Fruit fly (Drosophila melanogaster) whole organism, embryonic: Measurements from ENCODE around the gene Prp39.
A peak's percentile ranks its signal among the peaks of the same experiment; 100 is the strongest.

Experiments
- Abd-B ChIP-seq: fragments of 200-800 bp; sonication (Bioruptor generic); optimal IDR thresholded peaks from 2 replicates; lab custom pipeline; 2018; ENCODE audit warnings: missing biosample characterization, mild to moderate bottlenecking, missing genetic modification characterization, moderate library complexity
- Aef1 ChIP-seq: fragments of 200-800 bp; sonication (Bioruptor generic); IDR thresholded peaks from 3 replicates; pipeline ENCODE4 v1.3.6; 2022; ENCODE audit warnings: missing biosample characterization, missing genetic modification characterization
- B-H1 ChIP-seq: fragments of 200-800 bp; sonication (Bioruptor generic); IDR thresholded peaks from 3 replicates; pipeline ENCODE4 v1.3.6; 2022; ENCODE audit warnings: missing biosample characterization, missing genetic modification characterization
- Bgb ChIP-seq: fragments of 200-800 bp; sonication (Bioruptor generic); IDR thresholded peaks from 2 replicates; pipeline ENCODE4 v1.3.6; 2022; ENCODE audit warnings: missing biosample characterization, missing genetic modification characterization; ENCODE audit not compliant: partially characterized antibody
- Bteb2 ChIP-seq: fragments of 200-800 bp; sonication (Bioruptor generic); optimal IDR thresholded peaks from 2 replicates; lab custom pipeline; 2016; ENCODE audit warnings: missing biosample characterization, missing genetic modification characterization
- CG10209 ChIP-seq: fragments of 200-800 bp; sonication (Bioruptor generic); optimal IDR thresholded peaks from 3 replicates; lab custom pipeline; 2017; ENCODE audit warnings: missing biosample characterization, mild to moderate bottlenecking, missing genetic modification characterization, missing genetic modification reagents
- CG11093 ChIP-seq: fragments of 200-800 bp; sonication (Bioruptor generic); IDR thresholded peaks from 3 replicates; pipeline ENCODE4 v1.3.6; 2022; ENCODE audit warnings: missing biosample characterization, missing genetic modification characterization
- CG11456 ChIP-seq: fragments of 200-800 bp; sonication (Bioruptor generic); IDR thresholded peaks from 3 replicates; pipeline ENCODE4 v1.3.6; 2022; ENCODE audit warnings: missing biosample characterization, missing genetic modification characterization
- CG12744 ChIP-seq: fragments of 200-800 bp; sonication (Bioruptor generic); optimal IDR thresholded peaks from 2 replicates; lab custom pipeline; 2016; ENCODE audit warnings: missing biosample characterization, missing genetic modification characterization
- CG13287 ChIP-seq: fragments of 200-800 bp; sonication (Bioruptor generic); IDR thresholded peaks from 2 replicates; pipeline ENCODE4 v1.3.6; 2022; ENCODE audit warnings: missing biosample characterization, missing genetic modification characterization; ENCODE audit not compliant: partially characterized antibody
- CG13424 ChIP-seq: fragments of 200-800 bp; sonication (Bioruptor generic); optimal IDR thresholded peaks from 2 replicates; lab custom pipeline; 2019; ENCODE audit warnings: missing biosample characterization, mild to moderate bottlenecking, missing genetic modification characterization, moderate library complexity
- CG14965 ChIP-seq: fragments of 200-800 bp; sonication (Bioruptor generic); optimal IDR thresholded peaks from 2 replicates; lab custom pipeline; 2016; ENCODE audit warnings: missing biosample characterization, missing genetic modification characterization, borderline replicate concordance
- CG30020 ChIP-seq: fragments of 200-800 bp; optimal IDR thresholded peaks from 2 replicates; lab custom pipeline; 2019; ENCODE audit warnings: missing biosample characterization, mild to moderate bottlenecking, missing genetic modification characterization, moderate library complexity
- CG3163 ChIP-seq: fragments of 200-800 bp; sonication (Bioruptor generic); optimal IDR thresholded peaks from 3 replicates; lab custom pipeline; 2016; ENCODE audit warnings: missing biosample characterization, missing genetic modification characterization
- CG34422 ChIP-seq: fragments of 200-800 bp; sonication (Bioruptor generic); IDR thresholded peaks from 3 replicates; pipeline ENCODE4 v1.3.6; 2022; ENCODE audit warnings: missing biosample characterization, missing genetic modification characterization
- CG4282 ChIP-seq: fragments of 200-800 bp; sonication (Bioruptor generic); optimal IDR thresholded peaks from 2 replicates; lab custom pipeline; 2016; ENCODE audit warnings: missing biosample characterization, missing genetic modification characterization
- CG4328 ChIP-seq: fragments of 200-800 bp; sonication (Bioruptor generic); optimal IDR thresholded peaks from 3 replicates; lab custom pipeline; 2017; ENCODE audit warnings: missing biosample characterization, missing genetic modification reagents, missing genetic modification characterization
- CG43689 ChIP-seq: fragments of 200-800 bp; sonication (Bioruptor generic); IDR thresholded peaks from 2 replicates; pipeline ENCODE4 v1.3.6; 2022; ENCODE audit warnings: missing biosample characterization, missing genetic modification characterization
- CG9437 ChIP-seq: fragments of 200-800 bp; sonication (Bioruptor generic); optimal IDR thresholded peaks from 2 replicates; lab custom pipeline; 2018; ENCODE audit warnings: missing biosample characterization, mild to moderate bottlenecking, missing genetic modification characterization
- CHES-1-like ChIP-seq: fragments of 200-800 bp; sonication (Bioruptor generic); optimal IDR thresholded peaks from 2 replicates; lab custom pipeline; 2016; ENCODE audit warnings: missing biosample characterization, missing genetic modification characterization
- D ChIP-seq, 2 experiments: fragments of 200-800 bp in 1 of 2; fragments of >200 bp in 1 of 2; sonication (Bioruptor generic) in 1 of 2; optimal IDR thresholded peaks; 2 replicates in 1 of 2; 3 replicates in 1 of 2; lab custom pipeline; 2017; ENCODE audit warnings: mild to moderate bottlenecking in 1 of 2, missing biosample characterization in 1 of 2, missing genetic modification characterization in 1 of 2, missing genetic modification reagents in 1 of 2
- Dll ChIP-seq: fragments of 200-800 bp; sonication (Bioruptor generic); IDR thresholded peaks from 4 replicates; pipeline ENCODE4 v1.3.6; 2022; ENCODE audit warnings: missing biosample characterization, missing genetic modification characterization; ENCODE audit not compliant: partially characterized antibody
- Dp ChIP-seq: fragments of 200-800 bp; sonication (Bioruptor generic); optimal IDR thresholded peaks from 2 replicates; lab custom pipeline; 2018; ENCODE audit warnings: missing biosample characterization, mild to moderate bottlenecking, missing genetic modification characterization, moderate library complexity
- HLH54F ChIP-seq: fragments of 200-800 bp; sonication (Bioruptor generic); optimal IDR thresholded peaks from 3 replicates; lab custom pipeline; 2016; ENCODE audit warnings: missing biosample characterization, missing genetic modification characterization
- HmgZ ChIP-seq: fragments of 200-800 bp; sonication (Bioruptor generic); optimal IDR thresholded peaks from 2 replicates; lab custom pipeline; 2018; ENCODE audit warnings: missing biosample characterization, mild to moderate bottlenecking, missing genetic modification characterization
- MTF-1 ChIP-seq: fragments of 200-800 bp; sonication (Bioruptor generic); optimal IDR thresholded peaks from 2 replicates; lab custom pipeline; 2018; ENCODE audit warnings: missing biosample characterization, mild to moderate bottlenecking, missing genetic modification characterization, borderline replicate concordance
- Meics ChIP-seq: fragments of 200-800 bp; sonication (Bioruptor generic); optimal IDR thresholded peaks from 2 replicates; lab custom pipeline; 2017; ENCODE audit warnings: missing biosample characterization, mild to moderate bottlenecking, missing genetic modification characterization
- NC2β ChIP-seq: fragments of 200-800 bp; sonication (Bioruptor generic); optimal IDR thresholded peaks from 2 replicates; lab custom pipeline; 2016; ENCODE audit warnings: missing biosample characterization, missing genetic modification characterization
- PHDP ChIP-seq: fragments of 200-800 bp; sonication (Bioruptor generic); optimal IDR thresholded peaks from 3 replicates; lab custom pipeline; 2018; ENCODE audit warnings: missing biosample characterization, mild to moderate bottlenecking, missing genetic modification characterization, moderate library complexity
- Usf ChIP-seq: fragments of 200-800 bp; sonication (Bioruptor generic); optimal IDR thresholded peaks from 2 replicates; lab custom pipeline; 2017; ENCODE audit warnings: missing genotype, missing biosample characterization, missing genetic modification characterization
- Xrp1 ChIP-seq: fragments of 200-800 bp; sonication (Bioruptor generic); IDR thresholded peaks from 2 replicates; pipeline ENCODE4 v1.3.6; 2022; ENCODE audit warnings: missing biosample characterization, missing genetic modification characterization
- chinmo ChIP-seq: fragments of 200-800 bp; sonication (Bioruptor generic); IDR thresholded peaks from 4 replicates; pipeline ENCODE4 v1.3.6; 2022; ENCODE audit warnings: missing biosample characterization, missing genetic modification characterization; ENCODE audit not compliant: partially characterized antibody
- en ChIP-seq: fragments of 200-800 bp; sonication (Bioruptor generic); optimal IDR thresholded peaks from 2 replicates; lab custom pipeline; 2016; ENCODE audit warnings: missing biosample characterization, missing genetic modification characterization
- eyg ChIP-seq: fragments of 200-800 bp; sonication (Bioruptor generic); optimal IDR thresholded peaks from 3 replicates; lab custom pipeline; 2016; ENCODE audit warnings: missing biosample characterization, missing genetic modification characterization
- fu2 ChIP-seq: fragments of 200-800 bp; sonication (Bioruptor generic); optimal IDR thresholded peaks from 2 replicates; lab custom pipeline; 2016; ENCODE audit warnings: missing biosample characterization, missing genetic modification characterization
- gcm ChIP-seq: fragments of 200-800 bp; sonication (Bioruptor generic); optimal IDR thresholded peaks from 2 replicates; lab custom pipeline; 2019; ENCODE audit warnings: missing biosample characterization, mild to moderate bottlenecking, missing genetic modification characterization, moderate library complexity
- gt ChIP-seq: fragments of 200-800 bp; sonication (Bioruptor generic); IDR thresholded peaks from 2 replicates; pipeline ENCODE4 v1.3.6; 2022; ENCODE audit warnings: missing biosample characterization, missing genetic modification characterization
- hb ChIP-seq: fragments of 200-800 bp; sonication (Bioruptor generic); IDR thresholded peaks from 3 replicates; pipeline ENCODE4 v1.3.6; 2022; ENCODE audit warnings: missing biosample characterization, missing genetic modification characterization; ENCODE audit not compliant: partially characterized antibody
- kay ChIP-seq: fragments of 200-800 bp; sonication (Bioruptor generic); optimal IDR thresholded peaks from 2 replicates; lab custom pipeline; 2016; ENCODE audit warnings: missing biosample characterization, missing genetic modification characterization
- maf-S ChIP-seq: fragments of 200-800 bp; sonication (Bioruptor generic); optimal IDR thresholded peaks from 2 replicates; lab custom pipeline; 2016; ENCODE audit warnings: missing biosample characterization, missing genetic modification characterization
- mirr ChIP-seq: fragments of 200-800 bp; sonication (Bioruptor generic); optimal IDR thresholded peaks from 3 replicates; lab custom pipeline; 2018; ENCODE audit warnings: missing biosample characterization, mild to moderate bottlenecking, missing genetic modification characterization
- nerfin-1 ChIP-seq: fragments of 200-800 bp; sonication (Bioruptor generic); optimal IDR thresholded peaks from 3 replicates; lab custom pipeline; 2019; ENCODE audit warnings: missing biosample characterization, mild to moderate bottlenecking, missing genetic modification characterization, moderate library complexity
- nom ChIP-seq: fragments of 200-800 bp; sonication (Bioruptor generic); optimal IDR thresholded peaks from 2 replicates; lab custom pipeline; 2017; ENCODE audit warnings: missing biosample characterization, missing genetic modification characterization, mild to moderate bottlenecking, moderate library complexity, missing genetic modification reagents
- so ChIP-seq: fragments of 200-800 bp; sonication (Bioruptor generic); IDR thresholded peaks from 3 replicates; pipeline ENCODE4 v1.3.6; 2022; ENCODE audit warnings: missing biosample characterization, missing genetic modification characterization
- ssp ChIP-seq: fragments of 200-800 bp; sonication (Bioruptor generic); IDR thresholded peaks from 2 replicates; pipeline ENCODE4 v1.3.6; 2022; ENCODE audit warnings: missing biosample characterization, missing genetic modification characterization
- trem ChIP-seq: fragments of 200-800 bp; optimal IDR thresholded peaks from 3 replicates; lab custom pipeline; 2019; ENCODE audit warnings: missing biosample characterization, mild to moderate bottlenecking, missing genetic modification characterization, moderate library complexity
- vnd ChIP-seq: fragments of 200-800 bp; sonication (Bioruptor generic); IDR thresholded peaks from 3 replicates; pipeline ENCODE4 v1.3.6; 2022; ENCODE audit warnings: missing biosample characterization, missing genetic modification characterization; ENCODE audit not compliant: partially characterized antibody
- zen2 ChIP-seq: fragments of 200-800 bp; sonication (Bioruptor generic); IDR thresholded peaks from 3 replicates; pipeline ENCODE4 v1.3.6; 2022; ENCODE audit warnings: missing biosample characterization, missing genetic modification characterization; ENCODE audit not compliant: partially characterized antibody

The Prp39 gene

DNA sequence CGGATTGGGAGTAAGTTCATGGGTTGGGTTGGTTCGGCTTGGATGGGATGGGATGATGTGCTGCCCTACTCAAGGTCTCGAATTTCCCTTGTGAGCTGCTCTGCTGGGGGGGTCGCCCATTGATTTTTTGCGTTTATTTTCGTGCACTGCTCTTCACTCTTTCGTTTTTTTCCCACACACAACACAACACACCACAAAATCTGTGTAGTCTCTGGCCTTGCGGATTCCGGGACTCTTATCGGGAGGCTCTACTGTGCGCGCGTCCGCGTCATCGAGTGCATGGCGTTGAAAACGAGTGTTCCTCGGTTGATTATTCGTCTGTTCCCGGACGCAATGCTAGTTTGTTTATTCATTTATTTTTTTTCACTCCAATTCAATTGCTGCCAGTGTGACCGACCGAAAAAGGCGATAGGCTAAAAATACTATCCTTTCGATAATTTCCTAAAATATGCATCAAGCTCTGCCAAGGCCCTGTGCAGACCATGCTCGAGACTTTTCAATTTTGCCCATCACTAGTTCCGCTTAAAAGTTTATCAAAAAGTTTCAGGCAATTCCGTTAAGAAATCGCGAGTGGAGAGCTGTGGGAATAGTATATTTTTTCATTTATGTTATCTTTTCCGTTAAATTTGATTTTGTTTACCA, 19.8 kb downstream of the Prp39 start, which contains the start of gene WASp (continued):
- TF ChIP-seq so (peak; percentile 68; the same call in 1 of the 3 replicates), eyg (GFP tag; lab: Kevin White, UChicago) (peak; percentile 47), MTF-1 (GFP tag; lab: Kevin White, UChicago) (peak; percentile 60), zen2 (GFP tag; lab: Robert Waterston, UW) (no peak; the same call in 2 of the 3 replicates), ssp (GFP tag; lab: Robert Waterston, UW) (peak; percentile 93), CG3163 (GFP tag; lab: Kevin White, UChicago) (peak; percentile 70), CHES-1-like (GFP tag; lab: Kevin White, UChicago) (peak; percentile 83), nerfin-1 (tag; lab: Kevin White, UChicago) (peak; percentile 40), CG11456 (GFP tag; lab: Robert Waterston, UW) (peak; percentile 86), HmgZ (tag; lab: Kevin White, UChicago) (peak; percentile 86), HLH54F (GFP tag; lab: Kevin White, UChicago) (peak; percentile 69), gt (GFP tag; lab: Robert Waterston, UW) (no peak), Dp (GFP tag; lab: Kevin White, UChicago) (peak; percentile 63), CG9437 (GFP tag; lab: Kevin White, UChicago) (peak; percentile 46), fu2 (peak; percentile 73), chinmo (GFP tag; lab: Robert Waterston, UW) (0 out of 4 replicates have a peak, but pooled peaks have one; percentile 22), CG30020 (tag; lab: Kevin White, UChicago) (peak; percentile 93), mirr (peak; percentile 22), Meics (peak; percentile 78), Bteb2 (GFP tag; lab: Kevin White, UChicago) (peak; percentile 76), CG13424 (tag; lab: Kevin White, UChicago) (peak; percentile 53), vnd (GFP tag; lab: Robert Waterston, UW) (no peak), Dll (GFP tag; lab: Robert Waterston, UW) (peak; percentile 52; the same call in 1 of the 4 replicates), CG4328 (GFP tag; lab: Kevin White, UChicago) (peak; percentile 70), Bgb (peak; percentile 69), NC2β (peak; percentile 90), CG12744 (GFP tag; lab: Kevin White, UChicago) (peak; percentile 80), PHDP (tag; lab: Kevin White, UChicago) (no peak), D (optimal IDR thresholded peaks at IDR 0.05; lab: Kevin White, UChicago) (no peak), D (GFP tag; optimal IDR thresholded peaks at IDR 0.05; lab: Kevin White, UChicago) (peak; percentile 48), gcm (GFP tag; lab: Kevin White, UChicago) (no peak), CG14965 (GFP tag; lab: Kevin White, UChicago) (no peak), Abd-B (GFP tag; lab: Kevin White, UChicago) (peak; percentile 18), CG10209 (GFP tag; lab: Kevin White, UChicago) (peak; percentile 77), trem (tag; lab: Kevin White, UChicago) (peak; percentile 70), CG11093 (no peak), B-H1 (GFP tag; lab: Robert Waterston, UW) (peak; percentile 44; the same call in 1 of the 3 replicates), en (GFP tag; lab: Kevin White, UChicago) (peak; percentile 61), maf-S (GFP tag; lab: Kevin White, UChicago) (peak; percentile 68), hb (GFP tag; lab: Robert Waterston, UW) (no peak), Xrp1 (GFP tag; lab: Robert Waterston, UW) (peak; percentile 20; the same call in 1 of the 2 replicates), kay (no peak), Usf (GFP tag; lab: Kevin White, UChicago) (peak; percentile 4), Aef1 (GFP tag; lab: Robert Waterston, UW) (peak; percentile 15; the same call in 2 of the 3 replicates), CG43689 (GFP tag; lab: Robert Waterston, UW) (no peak; the same call in 1 of the 2 replicates), CG4282 (GFP tag; lab: Kevin White, UChicago) (peak; percentile 56), CG13287 (GFP tag; lab: Robert Waterston, UW) (peak; percentile 72), nom (GFP tag; lab: Kevin White, UChicago) (peak; percentile 53), CG34422 (GFP tag; lab: Robert Waterston, UW) (peak; percentile 35; the same call in 1 of the 3 replicates)
